Worm (Caenorhabditis elegans): ENCODE results near the gene ztf-9.

ztf-9 gene

ce11 chrV:9692109-9692581 is at the start of gene ztf-9:
TSS of gene ztf-9 (minus strand) at chrV:9692159.
- TF ChIP-seq nfya-1 (tag; optimal IDR thresholded peaks at IDR 0.05) (peak; percentile 84), eyg-1 (tag; optimal IDR thresholded peaks at IDR 0.05) (no peak), T23F11.4 (GFP tag; optimal IDR thresholded peaks at IDR 0.05) (no peak), ceh-45 (GFP tag; IDR thresholded peaks at IDR 0.05) (no peak), tbx-2 (tag; optimal IDR thresholded peaks at IDR 0.05) (peak; percentile 80), K09A11.1 (tag; optimal IDR thresholded peaks at IDR 0.05; ENCODE audit: insufficient read depth) (no peak), pha-4 (tag; optimal IDR thresholded peaks at IDR 0.05) (no peak), ceh-14 (tag; optimal IDR thresholded peaks at IDR 0.05) (peak; percentile 32), ceh-6 (GFP tag; optimal IDR thresholded peaks at IDR 0.05) (no peak), rnt-1 (tag; optimal IDR thresholded peaks at IDR 0.05) (peak; percentile 21), ref-2 (tag; optimal IDR thresholded peaks at IDR 0.05) (peak; percentile 22), ceh-34 (tag; optimal IDR thresholded peaks at IDR 0.05) (peak; percentile 53), F13H6.1 (tag; optimal IDR thresholded peaks at IDR 0.05) (peak; percentile 18), pag-3 (tag; optimal IDR thresholded peaks at IDR 0.05; ENCODE audit: borderline replicate concordance) (no peak), ceh-2 (tag; optimal IDR thresholded peaks at IDR 0.05) (no peak), ceh-48 (tag; optimal IDR thresholded peaks at IDR 0.05) (peak; percentile 11), pat-9 (tag; optimal IDR thresholded peaks at IDR 0.05) (no peak), sox-4 (tag; optimal IDR thresholded peaks at IDR 0.05) (peak; percentile 17), che-1 (tag; optimal IDR thresholded peaks at IDR 0.05) (peak; percentile 39), ceh-18 (tag; optimal IDR thresholded peaks at IDR 0.05) (peak; percentile 82), ets-4 (tag; optimal IDR thresholded peaks at IDR 0.05) (peak; percentile 11), nhr-11 (tag; optimal IDR thresholded peaks at IDR 0.05) (no peak), ceh-31 (tag; optimal IDR thresholded peaks at IDR 0.05) (peak; percentile 84), elt-2 (tag; optimal IDR thresholded peaks at IDR 0.05) (peak; percentile 6), syd-9 (tag; optimal IDR thresholded peaks at IDR 0.05) (no peak), unc-42 (tag; optimal IDR thresholded peaks at IDR 0.05) (peak; percentile 15), C38D4.7 (GFP tag; optimal IDR thresholded peaks at IDR 0.05) (no peak), ahr-1 (tag; optimal IDR thresholded peaks at IDR 0.05) (no peak), pros-1 (tag; optimal IDR thresholded peaks at IDR 0.05) (peak; percentile 83)

- TF ChIP-seq tbx-7 (tag; optimal IDR thresholded peaks at IDR 0.05): no peak
- TF ChIP-seq tbx-2 (tag; optimal IDR thresholded peaks at IDR 0.05): no peak
- TF ChIP-seq K02D7.2 (tag; optimal IDR thresholded peaks at IDR 0.05): no peak
- TF ChIP-seq ahr-1 (tag; optimal IDR thresholded peaks at IDR 0.05): no peak
- no peak for TF ChIP-seq T23F11.4 (GFP tag; optimal IDR thresholded peaks at IDR 0.05)
- no peak for TF ChIP-seq ceh-14 (tag; optimal IDR thresholded peaks at IDR 0.05)
- TF ChIP-seq zip-5 (tag; optimal IDR thresholded peaks at IDR 0.05): no peak
- TF ChIP-seq ceh-2 (tag; optimal IDR thresholded peaks at IDR 0.05): no peak
- no peak for TF ChIP-seq che-1 (tag; optimal IDR thresholded peaks at IDR 0.05)
- no peak for TF ChIP-seq sox-4 (tag; optimal IDR thresholded peaks at IDR 0.05)
- TF ChIP-seq eyg-1 (tag; optimal IDR thresholded peaks at IDR 0.05): no peak
- no peak for TF ChIP-seq pros-1 (tag; optimal IDR thresholded peaks at IDR 0.05)
- TF ChIP-seq odd-2 (tag; optimal IDR thresholded peaks at IDR 0.05): no peak
- no peak for TF ChIP-seq C38D4.7 (GFP tag; optimal IDR thresholded peaks at IDR 0.05)
Observed at ce11 chrV:9740858-9741257, 48.9 kb upstream of the ztf-9 start, which contains the start of gene sta-2. TSS of gene sta-2 (plus strand) at chrV:9741206.

- TF ChIP-seq mec-3 (tag; optimal IDR thresholded peaks at IDR 0.05; ENCODE audit: borderline replicate concordance): no peak
- TF ChIP-seq ceh-34 (tag; optimal IDR thresholded peaks at IDR 0.05): no peak
- TF ChIP-seq madf-2 (tag; optimal IDR thresholded peaks at IDR 0.05): no peak
- TF ChIP-seq odd-2 (tag; optimal IDR thresholded peaks at IDR 0.05): no peak
- no peak for TF ChIP-seq gmeb-2 (tag; optimal IDR thresholded peaks at IDR 0.05)
- no peak for TF ChIP-seq pha-4 (tag; optimal IDR thresholded peaks at IDR 0.05)
- no peak for TF ChIP-seq Y22D7AL.16 (tag; optimal IDR thresholded peaks at IDR 0.05)
Observed at ce11 chrV:9739402-9739801, 47.4 kb upstream of the ztf-9 start, which contains the start of gene marc-1. TSS of gene marc-1 (plus strand) at chrV:9739702.

All from whole organism, late embryonic.